Comparison of ENCODE assay signal across 1 fruit fly cellular context in the genomic region with DNA sequence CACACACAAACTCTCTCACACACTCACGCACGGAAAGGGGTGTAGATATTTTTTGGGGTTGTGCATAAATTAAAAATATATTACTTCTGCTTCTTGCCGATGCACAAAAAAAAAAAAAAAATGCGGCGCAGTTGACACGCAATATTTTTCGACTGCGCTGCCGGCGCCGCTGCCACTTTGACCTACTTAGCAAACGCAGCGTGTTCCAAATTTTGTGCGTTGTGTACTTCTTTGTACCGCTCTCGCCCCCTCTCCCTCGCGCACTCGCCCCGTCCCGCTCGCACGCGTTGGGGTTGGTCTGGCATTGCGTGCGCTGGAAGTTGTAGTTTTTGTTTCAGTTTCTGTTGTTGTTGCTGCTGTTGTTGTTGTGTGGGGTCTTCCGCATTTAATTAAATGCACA.
A peak's percentile ranks its signal among the peaks of the same experiment; 100 is the strongest.
TF ChIP-seq lines count a peak whose summit lies in the region.

No protein-coding gene starts in this region.

TF ChIP-seq in whole organism, embryonic, 481 proteins besides CTCF, POLR2A, EP300 and RAD21 (continued from another document):
- TF ChIP-seq CG9797 (GFP tag; optimal IDR thresholded peaks at IDR 0.05; lab: Kevin White, UChicago): no peak
- 0 out of 3 replicates have a peak, but pooled peaks have one; percentile 35 for TF ChIP-seq mld (GFP tag; IDR thresholded peaks at IDR 0.05; lab: Robert Waterston, UW; ENCODE audit: partially characterized antibody)
- TF ChIP-seq Awh (GFP tag; IDR thresholded peaks at IDR 0.05; lab: Robert Waterston, UW): 0 out of 2 replicates have a peak, but pooled peaks have one; percentile 40
- peak; percentile 72 for TF ChIP-seq cg (GFP tag; optimal IDR thresholded peaks at IDR 0.05; lab: Kevin White, UChicago)
- peak; percentile 74 for TF ChIP-seq CG2199 (GFP tag; IDR thresholded peaks at IDR 0.05; lab: Robert Waterston, UW)
- no peak for TF ChIP-seq hkb (optimal IDR thresholded peaks at IDR 0.05; lab: Kevin White, UChicago)
- TF ChIP-seq hkb (GFP tag; IDR thresholded peaks at IDR 0.05; lab: Robert Waterston, UW): peak; percentile 63; the same call in 1 of the 2 replicates
- TF ChIP-seq Tbp (GFP tag; optimal IDR thresholded peaks at IDR 0.05; lab: Kevin White, UChicago): no peak
- peak; percentile 12 for TF ChIP-seq stwl (tag; optimal IDR thresholded peaks at IDR 0.05; lab: Kevin White, UChicago)
- TF ChIP-seq CG1602 (GFP tag; optimal IDR thresholded peaks at IDR 0.05; lab: Kevin White, UChicago): no peak
- 0 out of 3 replicates have a peak, but pooled peaks have one; percentile 46 for TF ChIP-seq Dbx (GFP tag; IDR thresholded peaks at IDR 0.05; lab: Robert Waterston, UW)
- peak; percentile 35 for TF ChIP-seq Nf-YC (tag; optimal IDR thresholded peaks at IDR 0.05; lab: Kevin White, UChicago)
- TF ChIP-seq Hr78 (GFP tag; optimal IDR thresholded peaks at IDR 0.05; lab: Kevin White, UChicago): no peak
- peak; percentile 73 for TF ChIP-seq ci (GFP tag; IDR thresholded peaks at IDR 0.05; lab: Robert Waterston, UW)
- TF ChIP-seq CG17359 (tag; optimal IDR thresholded peaks at IDR 0.05; lab: Kevin White, UChicago): peak; percentile 58
- TF ChIP-seq bsh (GFP tag; optimal IDR thresholded peaks at IDR 0.05; lab: Kevin White, UChicago): no peak
- TF ChIP-seq CG17385 (GFP tag; optimal IDR thresholded peaks at IDR 0.05; lab: Kevin White, UChicago): peak; percentile 81
- TF ChIP-seq shn (GFP tag; optimal IDR thresholded peaks at IDR 0.05; lab: Kevin White, UChicago): no peak
- 0 out of 2 replicates have a peak, but pooled peaks have one; percentile 33 for TF ChIP-seq E2f2 (GFP tag; IDR thresholded peaks at IDR 0.05; lab: Robert Waterston, UW)
- no peak for TF ChIP-seq Stat92E (GFP tag; optimal IDR thresholded peaks at IDR 0.05; lab: Kevin White, UChicago)
- peak; percentile 42; the same call in 1 of the 3 replicates for TF ChIP-seq dysf (GFP tag; IDR thresholded peaks at IDR 0.05; lab: Robert Waterston, UW)
- TF ChIP-seq sqz (GFP tag; optimal IDR thresholded peaks at IDR 0.05; lab: Kevin White, UChicago): peak; percentile 97
- peak; percentile 28 for TF ChIP-seq MTF-1 (GFP tag; optimal IDR thresholded peaks at IDR 0.05; lab: Kevin White, UChicago; ENCODE audit: borderline replicate concordance)
- peak; percentile 88 for TF ChIP-seq CG1832 (GFP tag; optimal IDR thresholded peaks at IDR 0.05; lab: Kevin White, UChicago)
- no peak for TF ChIP-seq CG5180 (GFP tag; optimal IDR thresholded peaks at IDR 0.05; lab: Kevin White, UChicago)
- TF ChIP-seq CG5953 (GFP tag; IDR thresholded peaks at IDR 0.05; lab: Robert Waterston, UW): peak; percentile 24; the same call in 1 of the 2 replicates
- TF ChIP-seq CG10543 (GFP tag; optimal IDR thresholded peaks at IDR 0.05; lab: Kevin White, UChicago): peak; percentile 33
- peak; percentile 26; the same call in 1 of the 2 replicates for TF ChIP-seq slbo (GFP tag; IDR thresholded peaks at IDR 0.05; lab: Robert Waterston, UW)
- peak; percentile 8 for TF ChIP-seq scrt (GFP tag; optimal IDR thresholded peaks at IDR 0.05; lab: Kevin White, UChicago)
- TF ChIP-seq Aef1 (GFP tag; IDR thresholded peaks at IDR 0.05; lab: Robert Waterston, UW): peak; percentile 55
- peak; percentile 19; the same call in 1 of the 2 replicates for TF ChIP-seq ranshi (GFP tag; IDR thresholded peaks at IDR 0.05; lab: Robert Waterston, UW)
- TF ChIP-seq Eip74EF (GFP tag; optimal IDR thresholded peaks at IDR 0.05; lab: Kevin White, UChicago): peak in 1 of 2 experiments; percentile 58
- TF ChIP-seq ewg (GFP tag; optimal IDR thresholded peaks at IDR 0.05; lab: Kevin White, UChicago): peak; percentile 5
- peak; percentile 86 for TF ChIP-seq crol (GFP tag; IDR thresholded peaks at IDR 0.05; lab: Robert Waterston, UW)
- peak; percentile 59; the same call in 1 of the 2 replicates for TF ChIP-seq rib (GFP tag; IDR thresholded peaks at IDR 0.05; lab: Robert Waterston, UW)
- peak in 1 of 2 experiments; percentile 58 for TF ChIP-seq Pdp1 (GFP tag; optimal IDR thresholded peaks at IDR 0.05; lab: Kevin White, UChicago)
- peak; percentile 52 for TF ChIP-seq CG32532 (GFP tag; IDR thresholded peaks at IDR 0.05; lab: Robert Waterston, UW)
- peak; percentile 52 for TF ChIP-seq CG7745 (tag; optimal IDR thresholded peaks at IDR 0.05; lab: Kevin White, UChicago)
- peak; percentile 5 for TF ChIP-seq fd64A (GFP tag; optimal IDR thresholded peaks at IDR 0.05; lab: Kevin White, UChicago)
- TF ChIP-seq cwo (GFP tag; optimal IDR thresholded peaks at IDR 0.05; lab: Kevin White, UChicago): peak; percentile 47
- TF ChIP-seq p53 (GFP tag; optimal IDR thresholded peaks at IDR 0.05; lab: Kevin White, UChicago): peak; percentile 1
- TF ChIP-seq cato (GFP tag; optimal IDR thresholded peaks at IDR 0.05; lab: Kevin White, UChicago; ENCODE audit: borderline replicate concordance): no peak
- peak; percentile 29 for TF ChIP-seq wek (GFP tag; optimal IDR thresholded peaks at IDR 0.05; lab: Kevin White, UChicago)
- 0 out of 4 replicates have a peak, but pooled peaks have one; percentile 9 for TF ChIP-seq Dll (GFP tag; IDR thresholded peaks at IDR 0.05; lab: Robert Waterston, UW; ENCODE audit: partially characterized antibody)
- TF ChIP-seq sr (GFP tag; IDR thresholded peaks at IDR 0.05; lab: Robert Waterston, UW): 0 out of 3 replicates have a peak, but pooled peaks have one; percentile 23
- peak; percentile 5; the same call in 1 of the 2 replicates for TF ChIP-seq CG17328 (GFP tag; IDR thresholded peaks at IDR 0.05; lab: Robert Waterston, UW)
- TF ChIP-seq lov (optimal IDR thresholded peaks at IDR 0.05; lab: Kevin White, UChicago): no peak
- TF ChIP-seq lov (GFP tag; IDR thresholded peaks at IDR 0.05; lab: Robert Waterston, UW): peak; percentile 53; the same call in 1 of the 3 replicates
- no peak for TF ChIP-seq CG16813 (GFP tag; IDR thresholded peaks at IDR 0.05; lab: Robert Waterston, UW; ENCODE audit: partially characterized antibody)
- peak; percentile 38 for TF ChIP-seq sd (tag; optimal IDR thresholded peaks at IDR 0.05; lab: Kevin White, UChicago)
- no peak for TF ChIP-seq nau (GFP tag; optimal IDR thresholded peaks at IDR 0.05; lab: Kevin White, UChicago)
- no peak for TF ChIP-seq z (GFP tag; IDR thresholded peaks at IDR 0.05; lab: Robert Waterston, UW)
- peak; percentile 8 for TF ChIP-seq CG18619 (GFP tag; optimal IDR thresholded peaks at IDR 0.05; lab: Kevin White, UChicago)
- peak; percentile 29 for TF ChIP-seq CG8924 (tag; optimal IDR thresholded peaks at IDR 0.05; lab: Kevin White, UChicago)
- TF ChIP-seq Hr3 (GFP tag; optimal IDR thresholded peaks at IDR 0.05; lab: Kevin White, UChicago): peak; percentile 62
- peak; percentile 46 for TF ChIP-seq CG13624 (GFP tag; optimal IDR thresholded peaks at IDR 0.05; lab: Kevin White, UChicago)
- peak; percentile 61 for TF ChIP-seq abd-A (tag; optimal IDR thresholded peaks at IDR 0.05; lab: Kevin White, UChicago)
- peak; percentile 16; the same call in 1 of the 2 replicates for TF ChIP-seq seq (GFP tag; IDR thresholded peaks at IDR 0.05; lab: Robert Waterston, UW)
- peak; percentile 35 for TF ChIP-seq ash1 (GFP tag; optimal IDR thresholded peaks at IDR 0.05; lab: Kevin White, UChicago)
- no peak for TF ChIP-seq ind (GFP tag; optimal IDR thresholded peaks at IDR 0.05; lab: Kevin White, UChicago)
- peak; percentile 23; the same call in 1 of the 2 replicates for TF ChIP-seq Ada2b (GFP tag; IDR thresholded peaks at IDR 0.05; lab: Robert Waterston, UW)
- peak; percentile 33 for TF ChIP-seq sug (tag; optimal IDR thresholded peaks at IDR 0.05; lab: Kevin White, UChicago)
- TF ChIP-seq NC2β (GFP tag; optimal IDR thresholded peaks at IDR 0.05; lab: Kevin White, UChicago): no peak
- TF ChIP-seq BEAF-32 (GFP tag; optimal IDR thresholded peaks at IDR 0.05; lab: Kevin White, UChicago): no peak
- no peak for TF ChIP-seq eve (GFP tag; optimal IDR thresholded peaks at IDR 0.05; lab: Kevin White, UChicago)
- TF ChIP-seq CHES-1-like (GFP tag; optimal IDR thresholded peaks at IDR 0.05; lab: Kevin White, UChicago): peak; percentile 3
- peak; percentile 49; the same call in 1 of the 3 replicates for TF ChIP-seq otp (GFP tag; IDR thresholded peaks at IDR 0.05; lab: Robert Waterston, UW)
- no peak for TF ChIP-seq bigmax (GFP tag; optimal IDR thresholded peaks at IDR 0.05; lab: Kevin White, UChicago)
